Worm (Caenorhabditis elegans): ENCODE results near the gene ooc-5.

ce11 chrII:9001743-9002222, 8.8 kb downstream of the ooc-5 start, which contains the start of gene F44G4.6:
- TF ChIP-seq rcor-1 (GFP tag; IDR thresholded peaks at IDR 0.05) (no peak), snpc-1.3 (tag; optimal IDR thresholded peaks at IDR 0.05; ENCODE audit: insufficient read depth) (no peak), dpl-1 (GFP tag; optimal IDR thresholded peaks at IDR 0.05) (no peak), F57A8.1 (GFP tag; optimal IDR thresholded peaks at IDR 0.05) (no peak), F37B4.10 (GFP tag; IDR thresholded peaks at IDR 0.05) (no peak)
